Fruit fly (Drosophila melanogaster): ENCODE data around the gene b.

DNA sequence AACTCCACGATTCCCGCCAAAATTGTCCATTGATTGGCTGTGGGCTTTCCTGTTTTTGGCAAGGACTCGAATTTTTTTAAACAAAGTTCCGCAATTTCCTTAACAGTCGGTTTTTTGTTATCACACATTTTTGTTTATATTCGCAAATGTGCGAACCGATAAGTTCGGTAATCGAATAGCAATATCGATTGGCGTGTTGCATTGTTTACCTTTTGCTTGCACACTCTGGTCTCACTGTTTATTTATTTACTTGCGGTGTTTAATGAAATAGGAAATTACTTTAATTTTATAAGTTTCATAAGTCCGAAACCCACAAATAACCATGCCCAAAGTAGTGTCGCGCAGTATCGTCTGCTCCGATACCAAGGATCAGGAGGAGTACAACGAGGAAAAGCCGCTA is 9.7 kb upstream of the b start, which contains the start of the genes Adat1 and CG16865:
- TF ChIP-seq Ets98B (GFP tag; IDR thresholded peaks at IDR 0.05) (no peak), CG14655 (GFP tag; optimal IDR thresholded peaks at IDR 0.05) (no peak), D1 (tag; optimal IDR thresholded peaks at IDR 0.05) (no peak), CG12605 (GFP tag; IDR thresholded peaks at IDR 0.05) (no peak), Pif1A (GFP tag; optimal IDR thresholded peaks at IDR 0.05) (no peak), gl (tag; optimal IDR thresholded peaks at IDR 0.05) (no peak), rn (GFP tag; IDR thresholded peaks at IDR 0.05) (no peak), EcR (GFP tag; optimal IDR thresholded peaks at IDR 0.05) (no peak), CG32121 (GFP tag; IDR thresholded peaks at IDR 0.05) (no peak), CG10348 (GFP tag; IDR thresholded peaks at IDR 0.05) (no peak), CG4496 (GFP tag; IDR thresholded peaks at IDR 0.05) (no peak), CG8159 (tag; optimal IDR thresholded peaks at IDR 0.05) (no peak)

Data from whole organism, pupa.